Worm (Caenorhabditis elegans): Measurements from ENCODE around the gene sre-33.
A peak's percentile ranks its signal among the peaks of the same experiment; 100 is the strongest.

sre-33 gene

DNA sequence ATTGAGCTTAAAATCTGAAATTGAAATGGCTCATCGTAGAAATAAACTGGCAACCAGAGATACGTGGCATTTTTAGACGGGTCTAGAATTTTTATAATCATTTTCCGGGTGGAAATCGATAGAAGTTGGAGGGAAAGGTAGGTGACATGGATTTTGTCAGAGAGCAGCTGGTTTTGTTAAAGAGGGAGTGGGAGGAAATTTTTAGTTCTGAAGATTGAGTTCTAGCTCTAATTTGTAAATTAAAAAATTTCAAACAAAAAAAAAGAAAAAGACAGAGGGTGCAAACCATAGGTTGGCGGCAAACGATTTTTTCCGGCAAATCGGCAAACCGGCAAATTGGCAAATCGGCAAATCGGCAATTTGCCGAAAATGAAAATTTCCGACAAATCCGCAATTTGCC, 3.5 kb downstream of the sre-33 start, which contains the start of gene sre-32 (continued):
- TF ChIP-seq tbx-9 (tag; optimal IDR thresholded peaks at IDR 0.05; ENCODE audit: borderline replicate concordance) (no peak), F39B2.1 (GFP tag; IDR thresholded peaks at IDR 0.05) (no peak), unc-130 (GFP tag; optimal IDR thresholded peaks at IDR 0.05) (no peak), Y67H2A.10 (GFP tag; conservative IDR thresholded peaks at IDR 0.05) (no peak), F23B12.7 (tag; optimal IDR thresholded peaks at IDR 0.05; ENCODE audit: insufficient read depth) (no peak), mel-28 (tag; optimal IDR thresholded peaks at IDR 0.05; ENCODE audit: borderline replicate concordance) (no peak), snpc-3.4 (tag; optimal IDR thresholded peaks at IDR 0.05) (no peak)

DNA sequence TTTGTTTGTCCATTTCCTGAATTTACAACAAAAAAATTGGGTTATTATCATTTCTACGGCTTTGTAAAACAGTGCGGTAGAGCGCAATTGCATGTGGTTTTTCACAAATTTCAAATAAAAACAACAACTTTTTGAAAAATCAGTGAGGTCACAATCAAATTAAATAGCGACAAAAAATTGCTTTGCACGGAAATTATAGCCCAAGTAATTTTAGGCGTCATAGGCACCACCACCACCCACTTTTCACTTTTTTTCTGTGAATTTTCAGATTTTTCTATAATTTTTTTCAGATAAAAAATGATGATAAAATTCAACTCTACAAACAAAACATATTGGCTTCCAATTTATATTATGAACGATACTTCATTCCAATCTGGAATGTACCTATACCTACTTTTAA, 4.2 kb downstream of the sre-33 start, which contains the start of gene sre-38:
sre-38 (plus strand) TSS at position 301 of the 400 bp plus-strand sequence.
- TF ChIP-seq nfya-2 (GFP tag; IDR thresholded peaks at IDR 0.05) (no peak), nhr-179 (tag; optimal IDR thresholded peaks at IDR 0.05) (no peak)

DNA sequence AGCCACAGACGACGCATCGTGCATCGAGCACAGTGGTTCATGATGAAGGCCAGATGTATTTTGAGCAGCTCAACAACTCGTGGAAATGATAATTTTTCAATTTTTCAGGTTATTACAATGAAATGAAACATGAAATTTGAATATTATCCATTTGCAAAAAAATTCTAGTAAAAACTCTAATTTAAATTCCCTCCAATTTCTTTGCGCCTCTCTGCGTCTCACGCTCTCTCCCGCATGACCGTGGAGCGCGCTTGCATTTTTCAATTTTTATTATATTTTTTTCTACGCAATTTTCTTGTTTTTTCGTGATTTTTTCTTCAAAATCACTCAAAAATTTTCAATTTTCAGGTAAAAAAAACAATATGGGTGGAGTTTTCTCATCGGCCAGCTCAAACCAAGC, 6.3 kb downstream of the sre-33 start, which contains the start of gene tag-281:
tag-281 (plus strand) TSS at position 340 of the 400 bp plus-strand sequence.
- TF ChIP-seq F33H1.4 (GFP tag; IDR thresholded peaks at IDR 0.05) (peak; percentile 73), dpl-1 (GFP tag; optimal IDR thresholded peaks at IDR 0.05) (peak; percentile 89), efl-1 (GFP tag; optimal IDR thresholded peaks at IDR 0.05) (peak; percentile 87), attf-3 (GFP tag; conservative IDR thresholded peaks at IDR 0.05) (peak; percentile 38; the same call in 1 of the 2 replicates), aptf-2 (GFP tag; conservative IDR thresholded peaks at IDR 0.05) (no peak), ama-1 (optimal IDR thresholded peaks at IDR 0.05) (no peak), ama-1 (GFP tag; optimal IDR thresholded peaks at IDR 0.05) (no peak), K11D2.4 (GFP tag; IDR thresholded peaks at IDR 0.05) (peak; percentile 52; the same call in 1 of the 2 replicates), lin-35 (GFP tag; optimal IDR thresholded peaks at IDR 0.05) (peak; percentile 36 to 96 (median 75)), K12H6.12 (tag; optimal IDR thresholded peaks at IDR 0.05) (peak; percentile 9), hmg-1.2 (GFP tag; IDR thresholded peaks at IDR 0.05) (peak; percentile 100), Y95B8A.8 (GFP tag; IDR thresholded peaks at IDR 0.05) (no peak), tbp1 (GFP tag; optimal IDR thresholded peaks at IDR 0.05) (peak; percentile 56), lin-54 (GFP tag; optimal IDR thresholded peaks at IDR 0.05) (peak; percentile 97), madf-8 (GFP tag; conservative IDR thresholded peaks at IDR 0.05) (peak; percentile 32; the same call in 1 of the 2 replicates), xnd-1 (tag; optimal IDR thresholded peaks at IDR 0.05) (peak; percentile 52), pha-4 (tag; optimal IDR thresholded peaks at IDR 0.05) (peak; percentile 44), dpff-1 (tag; optimal IDR thresholded peaks at IDR 0.05) (no peak), F23B12.7 (tag; optimal IDR thresholded peaks at IDR 0.05; ENCODE audit: insufficient read depth) (no peak), dox-1 (GFP tag; IDR thresholded peaks at IDR 0.05) (peak; percentile 56; the same call in 1 of the 2 replicates), nfya-2 (GFP tag; IDR thresholded peaks at IDR 0.05) (no peak), T07F8.4 (tag; optimal IDR thresholded peaks at IDR 0.05) (no peak), lir-1 (GFP tag; conservative IDR thresholded peaks at IDR 0.05) (0 out of 2 replicates have a peak, but pooled peaks have one; percentile 14), lin-40 (tag; optimal IDR thresholded peaks at IDR 0.05) (no peak), D2030.7 (GFP tag; IDR thresholded peaks at IDR 0.05) (peak; percentile 28; the same call in 1 of the 2 replicates), Y53G8AR.9 (GFP tag; conservative IDR thresholded peaks at IDR 0.05) (peak; percentile 50; the same call in 1 of the 2 replicates), snpc-1.3 (tag; optimal IDR thresholded peaks at IDR 0.05; ENCODE audit: insufficient read depth) (peak; percentile 38), ceh-91 (GFP tag; IDR thresholded peaks at IDR 0.05) (peak; percentile 35; the same call in 1 of the 2 replicates), athp-1 (tag; optimal IDR thresholded peaks at IDR 0.05) (peak; percentile 25), hsf-1 (GFP tag; IDR thresholded peaks at IDR 0.05) (peak; percentile 53), rcor-1 (GFP tag; IDR thresholded peaks at IDR 0.05) (peak; percentile 59), attf-5 (GFP tag; optimal IDR thresholded peaks at IDR 0.05) (peak; percentile 73), madf-6 (GFP tag; IDR thresholded peaks at IDR 0.05) (peak; percentile 79), lsl-1 (GFP tag; optimal IDR thresholded peaks at IDR 0.05) (peak; percentile 66), mcd-1 (GFP tag; IDR thresholded peaks at IDR 0.05) (peak; percentile 98), snpc-4 (GFP tag; optimal IDR thresholded peaks at IDR 0.05) (no peak), snpc-4 (tag; optimal IDR thresholded peaks at IDR 0.05) (peak in 3 of 4 experiments; percentile 1 to 60 (median 33))

All from whole organism, young adult.